Worm (Caenorhabditis elegans): ENCODE results near the gene srt-40.

The srt-40 gene

ce11 chrV:2199594-2199993, 6.5 kb downstream of the srt-40 start (continued):
- no peak for TF ChIP-seq snpc-4 (GFP tag; optimal IDR thresholded peaks at IDR 0.05)
- peak in 2 of 4 experiments; percentile 81 to 90 for TF ChIP-seq snpc-4 (tag; optimal IDR thresholded peaks at IDR 0.05)
- no peak for TF ChIP-seq ama-1 (optimal IDR thresholded peaks at IDR 0.05)
- no peak for TF ChIP-seq ama-1 (GFP tag; optimal IDR thresholded peaks at IDR 0.05)
- no peak for TF ChIP-seq Y95B8A.8 (GFP tag; IDR thresholded peaks at IDR 0.05)
- TF ChIP-seq F37B4.10 (GFP tag; IDR thresholded peaks at IDR 0.05), result 0 out of 2 replicates have a peak, but pooled peaks have one; percentile 72

DNA sequence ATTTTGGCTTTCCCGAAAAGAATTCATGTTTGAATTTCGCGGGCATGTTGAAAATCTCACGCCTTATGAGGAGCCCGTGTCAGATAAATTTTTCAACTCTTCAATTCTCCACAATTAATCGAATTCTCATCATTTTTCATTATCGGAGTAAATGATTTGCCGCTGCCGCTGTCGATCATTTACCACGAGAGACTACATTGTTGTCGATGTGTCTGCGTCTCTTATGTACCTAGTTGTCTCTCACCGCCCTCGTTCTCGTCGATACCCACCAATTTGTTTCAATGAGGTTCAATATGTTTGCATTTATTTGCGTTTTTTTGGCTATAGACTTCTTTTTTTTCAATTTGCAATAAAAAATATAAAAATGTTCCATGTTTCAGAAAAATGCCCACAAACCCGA, 14.0 kb downstream of the srt-40 start, which contains the start of gene nhr-13:
Gene nhr-13, plus strand, starts transcription at position 369 of the 400 bp plus-strand sequence.
- TF ChIP-seq madf-6 (GFP tag; IDR thresholded peaks at IDR 0.05) (no peak), T26A5.8 (tag; optimal IDR thresholded peaks at IDR 0.05) (no peak), hlh-12 (tag; optimal IDR thresholded peaks at IDR 0.05) (no peak), Y67H2A.10 (GFP tag; conservative IDR thresholded peaks at IDR 0.05) (no peak), F33H1.4 (GFP tag; IDR thresholded peaks at IDR 0.05) (no peak), hsf-1 (GFP tag; IDR thresholded peaks at IDR 0.05) (no peak), nfya-2 (GFP tag; IDR thresholded peaks at IDR 0.05) (no peak), die-1 (tag; optimal IDR thresholded peaks at IDR 0.05) (no peak), ama-1 (optimal IDR thresholded peaks at IDR 0.05) (no peak), ama-1 (GFP tag; optimal IDR thresholded peaks at IDR 0.05) (no peak), nhr-80 (tag; optimal IDR thresholded peaks at IDR 0.05) (peak; percentile 47), ets-4 (GFP tag; optimal IDR thresholded peaks at IDR 0.05) (no peak), hmg-1.2 (GFP tag; IDR thresholded peaks at IDR 0.05) (peak; percentile 92), ztf-18 (tag; optimal IDR thresholded peaks at IDR 0.05) (no peak), Y56A3A.18 (GFP tag; IDR thresholded peaks at IDR 0.05) (no peak), gei-17 (GFP tag; optimal IDR thresholded peaks at IDR 0.05) (no peak)

- TF ChIP-seq repo-1 (tag; optimal IDR thresholded peaks at IDR 0.05), result no peak
- no peak for TF ChIP-seq gei-17 (GFP tag; optimal IDR thresholded peaks at IDR 0.05)
- no peak for TF ChIP-seq tbx-9 (tag; optimal IDR thresholded peaks at IDR 0.05; ENCODE audit: borderline replicate concordance)
- no peak for TF ChIP-seq egl-18 (GFP tag; IDR thresholded peaks at IDR 0.05)
- no peak for TF ChIP-seq unc-62 (GFP tag; optimal IDR thresholded peaks at IDR 0.05)
- TF ChIP-seq ets-4 (GFP tag; optimal IDR thresholded peaks at IDR 0.05), result no peak
- TF ChIP-seq hlh-12 (tag; optimal IDR thresholded peaks at IDR 0.05), result no peak
- TF ChIP-seq Y56A3A.18 (GFP tag; IDR thresholded peaks at IDR 0.05), result no peak
- TF ChIP-seq attf-3 (GFP tag; conservative IDR thresholded peaks at IDR 0.05), result no peak
- TF ChIP-seq F55B11.4 (tag; optimal IDR thresholded peaks at IDR 0.05; ENCODE audit: borderline replicate concordance, insufficient read depth), result no peak
- TF ChIP-seq lsy-27 (tag; optimal IDR thresholded peaks at IDR 0.05; ENCODE audit: borderline replicate concordance, insufficient read depth), result no peak
- TF ChIP-seq ztf-25 (GFP tag; IDR thresholded peaks at IDR 0.05), result no peak
- TF ChIP-seq ceh-100 (GFP tag; IDR thresholded peaks at IDR 0.05), result no peak
- no peak for TF ChIP-seq aptf-3 (GFP tag; IDR thresholded peaks at IDR 0.05)
- no peak for TF ChIP-seq let-526 (GFP tag; IDR thresholded peaks at IDR 0.05)
- no peak for TF ChIP-seq C06A6.2 (GFP tag; conservative IDR thresholded peaks at IDR 0.05)
Observed at ce11 chrV:2191122-2191521, 15.0 kb downstream of the srt-40 start, which contains the start of gene srbc-42. srbc-42 (minus strand) TSS chrV:2191222.

ce11 chrV:2190383-2190782, 15.7 kb downstream of the srt-40 start:
- TF ChIP-seq F23B12.7 (tag; optimal IDR thresholded peaks at IDR 0.05; ENCODE audit: insufficient read depth) (no peak), F22D6.2 (tag; optimal IDR thresholded peaks at IDR 0.05) (no peak), snpc-4 (GFP tag; optimal IDR thresholded peaks at IDR 0.05) (no peak), snpc-4 (tag; optimal IDR thresholded peaks at IDR 0.05) (peak in 1 of 4 experiments; percentile 29), unc-130 (GFP tag; optimal IDR thresholded peaks at IDR 0.05) (no peak), lir-1 (GFP tag; conservative IDR thresholded peaks at IDR 0.05) (no peak), egrh-3 (GFP tag; IDR thresholded peaks at IDR 0.05) (peak; percentile 55; the same call in 1 of the 2 replicates), F49E8.2 (tag; optimal IDR thresholded peaks at IDR 0.05; ENCODE audit: insufficient read depth) (no peak), ztf-28 (GFP tag; IDR thresholded peaks at IDR 0.05) (0 out of 2 replicates have a peak, but pooled peaks have one; percentile 40), zfh-2 (GFP tag; conservative IDR thresholded peaks at IDR 0.05) (peak; percentile 94), nfyb-1 (GFP tag; IDR thresholded peaks at IDR 0.05) (no peak), zim-3 (tag; optimal IDR thresholded peaks at IDR 0.05) (no peak), ZK185.1 (tag; optimal IDR thresholded peaks at IDR 0.05; ENCODE audit: poor library complexity, severe bottlenecking) (no peak)

All from whole organism, young adult.